Worm (Caenorhabditis elegans) whole organism, L3 larva: ENCODE measurements around the gene Y48E1B.8.

Source experiments
- R02D3.7 ChIP-seq: fragments of 150-350 bp; optimal IDR thresholded peaks from 2 replicates; lab custom pipeline; 2014; ENCODE audit warnings: missing biosample characterization, missing genetic modification characterization
- ZK546.5 ChIP-seq: sonication (generic microtip); optimal IDR thresholded peaks from 2 replicates; lab custom pipeline; 2017; ENCODE audit warnings: missing biosample characterization, missing genetic modification characterization
- aly-2 ChIP-seq: fragments of 150-350 bp; optimal IDR thresholded peaks from 2 replicates; lab custom pipeline; 2014; ENCODE audit warnings: missing biosample characterization, missing genetic modification characterization
- ama-1 ChIP-seq: fragments of 150-350 bp; optimal IDR thresholded peaks from 2 replicates; lab custom pipeline; 2018
- ceh-16 ChIP-seq: sonication (generic microtip); optimal IDR thresholded peaks from 2 replicates; lab custom pipeline; 2017; ENCODE audit warnings: missing biosample characterization, missing genetic modification characterization
- ceh-28 ChIP-seq: fragments of 150-350 bp; optimal IDR thresholded peaks from 2 replicates; lab custom pipeline; 2014; ENCODE audit warnings: missing biosample characterization, missing genetic modification reagents, missing genetic modification characterization
- ceh-9 ChIP-seq: sonication (generic microtip); optimal IDR thresholded peaks from 2 replicates; lab custom pipeline; 2018; ENCODE audit warnings: missing biosample characterization, missing genetic modification characterization
- daf-12 ChIP-seq: fragments of 150-350 bp; optimal IDR thresholded peaks from 2 replicates; lab custom pipeline; 2014; ENCODE audit warnings: missing biosample characterization, missing genetic modification reagents, missing genetic modification characterization
- egl-27 ChIP-seq: sonication (generic microtip); optimal IDR thresholded peaks from 4 replicates; lab custom pipeline; 2017; ENCODE audit warnings: missing biosample characterization, missing genetic modification reagents, missing genetic modification characterization
- egl-5 ChIP-seq: fragments of 150-350 bp; optimal IDR thresholded peaks from 2 replicates; lab custom pipeline; 2017; ENCODE audit warnings: missing biosample characterization, missing genetic modification reagents, missing genetic modification characterization, inconsistent platforms
- elt-1 ChIP-seq: fragments of 150-350 bp; optimal IDR thresholded peaks from 2 replicates; lab custom pipeline; 2014; ENCODE audit warnings: missing biosample characterization, missing genetic modification characterization
- elt-2 ChIP-seq: sonication (generic microtip); optimal IDR thresholded peaks from 2 replicates; lab custom pipeline; 2016; ENCODE audit warnings: missing genetic modification reagents, mild to moderate bottlenecking, missing genetic modification characterization, missing compliant biosample characterization
- elt-3 ChIP-seq, 3 experiments: fragments of 150-350 bp in 1 of 3; sonication (generic microtip) in 2 of 3; optimal IDR thresholded peaks; 2 replicates in 2 of 3; 4 replicates in 1 of 3; lab custom pipeline; 2014 to 2017; ENCODE audit warnings: missing biosample characterization in 3 of 3, missing genetic modification characterization in 3 of 3
- eor-1 ChIP-seq, 2 experiments: fragments of 150-350 bp; optimal IDR thresholded peaks; 2 replicates each; lab custom pipeline; 2014 to 2018; ENCODE audit warnings: missing biosample characterization in 2 of 2, missing genetic modification characterization in 2 of 2
- fkh-2 ChIP-seq: fragments of 150-350 bp; optimal IDR thresholded peaks from 2 replicates; lab custom pipeline; 2014; ENCODE audit warnings: missing biosample characterization, missing genetic modification reagents, missing genetic modification characterization
- fos-1 ChIP-seq: fragments of 150-350 bp; optimal IDR thresholded peaks from 2 replicates; lab custom pipeline; 2014; ENCODE audit warnings: missing biosample characterization, missing genetic modification characterization
- hmg-11 ChIP-seq: sonication (generic microtip); optimal IDR thresholded peaks from 2 replicates; lab custom pipeline; 2016; ENCODE audit warnings: missing genetic modification characterization, missing compliant biosample characterization
- jun-1 ChIP-seq: fragments of 150-350 bp; optimal IDR thresholded peaks from 2 replicates; lab custom pipeline; 2014; ENCODE audit warnings: missing biosample characterization, missing genetic modification reagents, missing genetic modification characterization
- lin-15B ChIP-seq: fragments of 150-350 bp; optimal IDR thresholded peaks from 2 replicates; lab custom pipeline; 2014; ENCODE audit warnings: missing biosample characterization, missing genetic modification characterization
- lin-39 ChIP-seq: fragments of 150-350 bp; optimal IDR thresholded peaks from 2 replicates; lab custom pipeline; 2018; ENCODE audit warnings: missing biosample characterization, missing genetic modification reagents, missing genetic modification characterization
- mdl-1 ChIP-seq: fragments of 150-350 bp; optimal IDR thresholded peaks from 2 replicates; lab custom pipeline; 2014; ENCODE audit warnings: missing biosample characterization, missing genetic modification characterization
- mml-1 ChIP-seq: fragments of 150-350 bp; sonication (generic microtip); optimal IDR thresholded peaks from 3 replicates; lab custom pipeline; 2014; ENCODE audit warnings: missing biosample characterization, missing genetic modification characterization
- nfya-1 ChIP-seq: sonication (generic microtip); optimal IDR thresholded peaks from 2 replicates; lab custom pipeline; 2017; ENCODE audit warnings: missing genetic modification characterization, mild to moderate bottlenecking, missing compliant biosample characterization, antibody characterized with exemption, moderate library complexity; ENCODE audit not compliant: insufficient read depth
- nhr-11 ChIP-seq: fragments of 150-350 bp; optimal IDR thresholded peaks from 2 replicates; lab custom pipeline; 2014; ENCODE audit warnings: missing biosample characterization, missing genetic modification characterization
- nhr-12 ChIP-seq: fragments of 150-350 bp; optimal IDR thresholded peaks from 2 replicates; lab custom pipeline; 2014; ENCODE audit warnings: missing biosample characterization, missing genetic modification characterization
- nhr-23 ChIP-seq: fragments of 150-350 bp; optimal IDR thresholded peaks from 2 replicates; lab custom pipeline; 2014; ENCODE audit warnings: missing biosample characterization, missing genetic modification reagents, missing genetic modification characterization
- nhr-237 ChIP-seq: fragments of 150-350 bp; optimal IDR thresholded peaks from 2 replicates; lab custom pipeline; 2014; ENCODE audit warnings: missing biosample characterization, missing genetic modification characterization
- nhr-25 ChIP-seq: sonication (generic microtip); optimal IDR thresholded peaks from 2 replicates; lab custom pipeline; 2017; ENCODE audit warnings: missing biosample characterization, missing genetic modification characterization
- nhr-28 ChIP-seq: fragments of 150-350 bp; optimal IDR thresholded peaks from 2 replicates; lab custom pipeline; 2014; ENCODE audit warnings: missing biosample characterization, missing genetic modification characterization
- nhr-43 ChIP-seq: sonication (generic microtip); optimal IDR thresholded peaks from 2 replicates; lab custom pipeline; 2016; ENCODE audit warnings: mild to moderate bottlenecking, missing genetic modification characterization, missing compliant biosample characterization; ENCODE audit not compliant: poor library complexity, severe bottlenecking
- nhr-67 ChIP-seq: fragments of 150-350 bp; optimal IDR thresholded peaks from 2 replicates; lab custom pipeline; 2014; ENCODE audit warnings: missing biosample characterization, missing genetic modification characterization
- nhr-76 ChIP-seq: fragments of 150-350 bp; sonication (generic microtip); optimal IDR thresholded peaks from 5 replicates; lab custom pipeline; 2014; ENCODE audit warnings: missing biosample characterization, missing genetic modification characterization
- nhr-77 ChIP-seq: fragments of 150-350 bp; optimal IDR thresholded peaks from 2 replicates; lab custom pipeline; 2014; ENCODE audit warnings: missing biosample characterization, missing genetic modification characterization
- pha-4 ChIP-seq: fragments of 150-350 bp; optimal IDR thresholded peaks from 2 replicates; lab custom pipeline; 2014; ENCODE audit warnings: missing biosample characterization, missing genetic modification reagents, missing genetic modification characterization
- pqm-1 ChIP-seq: fragments of 150-350 bp; optimal IDR thresholded peaks from 2 replicates; lab custom pipeline; 2017; ENCODE audit warnings: missing biosample characterization, missing genetic modification characterization, inconsistent platforms
- sea-2 ChIP-seq: fragments of 150-350 bp; sonication (generic microtip); optimal IDR thresholded peaks from 4 replicates; lab custom pipeline; 2014; ENCODE audit warnings: missing biosample characterization, missing genetic modification reagents, missing genetic modification characterization
- skn-1 ChIP-seq: fragments of 150-350 bp; optimal IDR thresholded peaks from 2 replicates; lab custom pipeline; 2014; ENCODE audit warnings: missing biosample characterization, missing genetic modification characterization
- snpc-4 ChIP-seq: fragments of 150-350 bp; optimal IDR thresholded peaks from 2 replicates; lab custom pipeline; 2014; ENCODE audit warnings: missing biosample characterization, missing genetic modification characterization
- tbx-2 ChIP-seq: sonication (generic microtip); optimal IDR thresholded peaks from 2 replicates; lab custom pipeline; 2016; ENCODE audit warnings: mild to moderate bottlenecking, missing genetic modification characterization, missing compliant biosample characterization
- unc-62 ChIP-seq: fragments of 150-350 bp; sonication (generic microtip); optimal IDR thresholded peaks from 4 replicates; lab custom pipeline; 2014; ENCODE audit warnings: missing biosample characterization, missing genetic modification reagents, missing genetic modification characterization
- zag-1 ChIP-seq: fragments of 150-350 bp; optimal IDR thresholded peaks from 2 replicates; lab custom pipeline; 2014; ENCODE audit warnings: missing biosample characterization, missing genetic modification characterization
- ztf-11 ChIP-seq: fragments of 150-350 bp; optimal IDR thresholded peaks from 2 replicates; lab custom pipeline; 2014; ENCODE audit warnings: missing biosample characterization, missing genetic modification characterization
- ztf-4 ChIP-seq: fragments of 150-350 bp; optimal IDR thresholded peaks from 2 replicates; lab custom pipeline; 2014; ENCODE audit warnings: missing biosample characterization, missing genetic modification characterization

The Y48E1B.8 gene

DNA sequence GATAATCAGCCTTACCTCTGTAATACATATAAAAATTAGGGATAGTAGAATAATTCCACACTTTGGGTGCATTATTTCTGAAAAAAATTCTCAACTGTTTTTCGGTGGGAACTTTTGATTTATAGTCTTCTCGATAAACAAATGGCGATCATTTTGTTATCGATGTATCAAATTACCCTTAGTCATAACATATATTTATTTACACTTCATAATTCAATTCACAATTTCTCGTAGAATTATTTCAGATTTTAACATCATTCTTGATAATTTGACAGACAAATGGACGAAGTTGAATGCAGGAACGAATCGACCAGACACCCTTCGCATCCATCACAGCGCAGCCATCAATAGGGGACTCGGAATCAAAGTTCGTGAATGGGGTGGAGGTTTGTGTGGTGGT is 5.0 kb downstream of the Y48E1B.8 start, which contains the start of gene clec-145:
TSS of gene clec-145 (minus strand) at position 101 of the 400 bp plus-strand sequence.
- no peak for TF ChIP-seq jun-1 (tag; lab: Kevin White, UChicago)
- TF ChIP-seq nhr-77 = no peak
- no peak for TF ChIP-seq ztf-11
- no peak for TF ChIP-seq nhr-28 (tag; lab: Kevin White, UChicago)
- no peak for TF ChIP-seq aly-2
- TF ChIP-seq tbx-2 = no peak
- no peak for TF ChIP-seq egl-5
- TF ChIP-seq lin-15B (tag; lab: Kevin White, UChicago) = no peak
- TF ChIP-seq pha-4 (tag; lab: Kevin White, UChicago) = no peak
- no peak for TF ChIP-seq ama-1 (lab: Kevin White, UChicago)
- TF ChIP-seq nhr-43 (tag; lab: Kevin White, UChicago) = no peak
- no peak for TF ChIP-seq nhr-76 (tag; lab: Kevin White, UChicago)
- no peak for TF ChIP-seq elt-2 (tag; lab: Kevin White, UChicago)

- TF ChIP-seq ama-1 (lab: Kevin White, UChicago) = no peak
- no peak for TF ChIP-seq nhr-28 (tag; lab: Kevin White, UChicago)
- TF ChIP-seq hmg-11 (tag; lab: Kevin White, UChicago) = no peak
- TF ChIP-seq fos-1 (tag; lab: Kevin White, UChicago) = no peak
- TF ChIP-seq mml-1 = no peak
- no peak for TF ChIP-seq ztf-4 (tag; lab: Kevin White, UChicago)
- no peak for TF ChIP-seq ceh-28 (tag; lab: Kevin White, UChicago)
- no peak for TF ChIP-seq jun-1 (tag; lab: Kevin White, UChicago)
- TF ChIP-seq R02D3.7 (tag; lab: Kevin White, UChicago) = no peak
- no peak for TF ChIP-seq mdl-1
- no peak for TF ChIP-seq aly-2
- TF ChIP-seq nhr-237 = no peak
- TF ChIP-seq elt-2 (tag; lab: Kevin White, UChicago) = no peak
- TF ChIP-seq eor-1 (tag; optimal IDR thresholded peaks at IDR 0.05; lab: Kevin White, UChicago) = no peak
- no peak for TF ChIP-seq nhr-12 (tag; lab: Kevin White, UChicago)
- no peak for TF ChIP-seq zag-1 (tag; lab: Kevin White, UChicago)
Measured at ce11 chrII:13593659-13594221, 8.2 kb downstream of the Y48E1B.8 start, which contains the start of gene clec-146. Gene clec-146 (minus strand): TSS chrII:13593774.

DNA sequence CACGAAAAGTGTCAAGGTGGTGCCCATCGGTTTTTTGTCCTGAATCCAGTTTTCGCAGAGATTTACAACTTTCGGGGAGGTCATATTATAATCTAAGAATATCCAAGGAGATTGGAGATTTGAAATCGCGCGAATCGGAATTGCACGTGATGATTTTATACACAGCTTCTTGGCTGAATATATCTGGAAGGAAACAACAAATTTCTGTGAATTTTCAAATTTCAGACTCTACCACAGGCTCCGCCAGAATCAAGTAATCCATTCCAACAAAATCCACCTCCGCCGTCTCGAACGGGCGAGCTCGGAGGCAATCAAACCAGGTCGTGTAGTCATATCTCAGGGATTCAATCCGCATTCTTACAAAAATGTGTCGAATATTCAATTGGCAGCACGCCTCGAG is 9.8 kb downstream of the Y48E1B.8 start:
- no peak for TF ChIP-seq hmg-11 (tag; lab: Kevin White, UChicago)
- no peak for TF ChIP-seq nhr-28 (tag; lab: Kevin White, UChicago)
- TF ChIP-seq, all 47 proteins: peak for 0

- TF ChIP-seq nfya-1 (tag; lab: Kevin White, UChicago) = peak; percentile 83
- no peak for TF ChIP-seq nhr-77
- no peak for TF ChIP-seq unc-62 (GFP tag; lab: Kevin White, UChicago)
- no peak for TF ChIP-seq egl-27 (tag; lab: Kevin White, UChicago)
- TF ChIP-seq elt-2 (tag; lab: Kevin White, UChicago) = peak; percentile 11
- no peak for TF ChIP-seq elt-1
- TF ChIP-seq ama-1 (lab: Kevin White, UChicago) = no peak
- TF ChIP-seq jun-1 (tag; lab: Kevin White, UChicago) = no peak
- no peak for TF ChIP-seq nhr-11 (tag; lab: Kevin White, UChicago)
- TF ChIP-seq eor-1 (tag; optimal IDR thresholded peaks at IDR 0.05; lab: Kevin White, UChicago) = no peak
- peak; percentile 22 for TF ChIP-seq nhr-25
- TF ChIP-seq ceh-28 (tag; lab: Kevin White, UChicago) = no peak
- TF ChIP-seq nhr-23 (tag; lab: Kevin White, UChicago) = peak; percentile 69
- TF ChIP-seq sea-2 (GFP tag; lab: Kevin White, UChicago) = no peak
- TF ChIP-seq elt-3 (tag; optimal IDR thresholded peaks at IDR 0.05; lab: Kevin White, UChicago) = no peak
- peak; percentile 32 for TF ChIP-seq lin-39 (tag; lab: Kevin White, UChicago)
- TF ChIP-seq mdl-1 = no peak
- TF ChIP-seq pqm-1 (tag; lab: Kevin White, UChicago) = no peak
- TF ChIP-seq skn-1 (tag; lab: Kevin White, UChicago) = no peak
- peak; percentile 64 for TF ChIP-seq pha-4 (tag; lab: Kevin White, UChicago)
- TF ChIP-seq mml-1 = no peak
- TF ChIP-seq nhr-43 (tag; lab: Kevin White, UChicago) = no peak
- no peak for TF ChIP-seq egl-5
- no peak for TF ChIP-seq fkh-2 (tag; lab: Kevin White, UChicago)
- peak; percentile 61 for TF ChIP-seq lin-15B (tag; lab: Kevin White, UChicago)
- TF ChIP-seq nhr-28 (tag; lab: Kevin White, UChicago) = no peak
- TF ChIP-seq R02D3.7 (tag; lab: Kevin White, UChicago) = no peak
- no peak for TF ChIP-seq aly-2
- TF ChIP-seq ztf-11 = no peak
- TF ChIP-seq ZK546.5 (tag; lab: Kevin White, UChicago) = no peak
- no peak for TF ChIP-seq hmg-11 (tag; lab: Kevin White, UChicago)
- TF ChIP-seq nhr-67 (tag; lab: Kevin White, UChicago) = no peak
- TF ChIP-seq nhr-237 = no peak
- no peak for TF ChIP-seq ceh-16
- TF ChIP-seq fos-1 (tag; lab: Kevin White, UChicago) = no peak
- TF ChIP-seq ceh-9 = no peak
- no peak for TF ChIP-seq daf-12 (tag; lab: Kevin White, UChicago)
- peak; percentile 58 for TF ChIP-seq snpc-4
- no peak for TF ChIP-seq tbx-2
Measured at ce11 chrII:13596505-13596977, 11.0 kb downstream of the Y48E1B.8 start, which contains the start of the genes fbxc-23 and csc-1. Gene fbxc-23 (minus strand): TSS chrII:13596555. Gene csc-1 (plus strand): TSS chrII:13596955.
